Fruit fly (Drosophila melanogaster): ENCODE data around the gene CG33644.

CG33644 gene

DNA sequence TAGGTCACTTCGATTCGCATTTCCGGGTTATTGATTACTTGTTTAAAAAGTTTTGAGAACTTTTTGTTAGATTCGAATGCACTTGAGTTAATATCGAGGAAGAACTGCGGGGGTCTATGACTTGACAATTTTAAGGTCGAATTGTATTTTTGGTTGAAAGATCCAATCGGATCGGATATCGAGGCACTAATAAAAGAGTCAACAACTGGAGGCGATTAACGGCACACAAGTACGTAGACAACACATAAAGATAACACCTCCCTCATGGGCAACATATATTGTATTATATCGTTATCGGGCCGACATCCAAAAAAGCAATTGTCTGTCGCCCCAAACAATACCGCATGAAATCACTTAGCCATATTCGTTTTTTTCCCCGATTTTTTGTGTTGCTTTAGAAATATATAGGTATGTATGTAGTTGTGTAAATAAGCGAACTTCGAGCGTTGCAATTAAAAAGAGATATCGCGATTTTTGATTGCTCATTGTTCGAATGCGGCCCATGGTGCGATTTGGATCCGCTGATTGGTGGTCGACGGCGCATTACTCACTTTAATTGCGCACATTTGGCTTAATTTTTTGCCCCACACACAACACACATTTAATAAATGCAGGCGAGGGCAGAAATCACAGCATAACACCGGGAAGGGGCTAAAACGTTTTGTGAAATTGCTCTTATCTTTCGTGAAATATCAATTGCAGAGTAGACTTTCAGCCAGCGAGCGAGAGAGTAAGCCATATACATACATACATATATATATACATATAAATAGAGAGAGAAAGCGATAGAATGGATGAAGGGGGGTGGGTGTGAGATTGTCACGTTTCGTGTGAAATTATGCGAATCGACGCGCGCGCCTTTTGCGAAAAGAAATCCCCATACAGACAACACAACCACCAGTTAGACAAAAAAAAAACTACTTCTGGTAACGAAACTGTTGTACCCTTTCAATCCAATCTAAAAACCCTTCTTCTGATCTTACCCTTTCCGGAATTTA lies 20.7 kb upstream of the CG33644 start (continued):
- TF ChIP-seq Hey (tag; optimal IDR thresholded peaks at IDR 0.05) (no peak), CG17568 (GFP tag; optimal IDR thresholded peaks at IDR 0.05) (no peak), bab2 (GFP tag; optimal IDR thresholded peaks at IDR 0.05) (no peak), zf30C (GFP tag; optimal IDR thresholded peaks at IDR 0.05) (no peak), CG8765 (GFP tag; IDR thresholded peaks at IDR 0.05) (no peak), Max (GFP tag; optimal IDR thresholded peaks at IDR 0.05) (no peak), CG17328 (GFP tag; IDR thresholded peaks at IDR 0.05) (no peak), bigmax (GFP tag; optimal IDR thresholded peaks at IDR 0.05) (no peak), pan (optimal IDR thresholded peaks at IDR 0.05) (no peak), pan (GFP tag; optimal IDR thresholded peaks at IDR 0.05 in 1 of 2, IDR thresholded peaks at IDR 0.05 in 1 of 2) (no peak), hbn (GFP tag; IDR thresholded peaks at IDR 0.05; ENCODE audit: partially characterized antibody) (no peak), Ptx1 (GFP tag; IDR thresholded peaks at IDR 0.05) (no peak), vfl (GFP tag; optimal IDR thresholded peaks at IDR 0.05) (no peak), HLH3B (GFP tag; IDR thresholded peaks at IDR 0.05) (no peak), Fer3 (tag; optimal IDR thresholded peaks at IDR 0.05) (no peak), CG10321 (GFP tag; IDR thresholded peaks at IDR 0.05) (no peak), caup (GFP tag; optimal IDR thresholded peaks at IDR 0.05; ENCODE audit: severe bottlenecking) (peak; percentile 10), CG31388 (GFP tag; optimal IDR thresholded peaks at IDR 0.05) (no peak), hb (GFP tag; IDR thresholded peaks at IDR 0.05; ENCODE audit: partially characterized antibody) (no peak), zen (tag; optimal IDR thresholded peaks at IDR 0.05) (no peak), ro (GFP tag; IDR thresholded peaks at IDR 0.05) (no peak), Dip3 (GFP tag; optimal IDR thresholded peaks at IDR 0.05) (no peak), kni (GFP tag; optimal IDR thresholded peaks at IDR 0.05) (no peak), CG2116 (GFP tag; optimal IDR thresholded peaks at IDR 0.05) (no peak), CG18619 (GFP tag; optimal IDR thresholded peaks at IDR 0.05) (no peak), CG4404 (GFP tag; IDR thresholded peaks at IDR 0.05) (no peak), sens (GFP tag) (peak; percentile 58), CG11504 (tag; optimal IDR thresholded peaks at IDR 0.05) (no peak), grau (tag; optimal IDR thresholded peaks at IDR 0.05) (no peak), CG14441 (GFP tag; IDR thresholded peaks at IDR 0.05) (no peak), CG30020 (tag; optimal IDR thresholded peaks at IDR 0.05) (no peak), slp2 (GFP tag; optimal IDR thresholded peaks at IDR 0.05) (no peak), trh (GFP tag; optimal IDR thresholded peaks at IDR 0.05) (no peak), pfk (GFP tag; optimal IDR thresholded peaks at IDR 0.05) (no peak), eve (GFP tag; optimal IDR thresholded peaks at IDR 0.05) (peak in 1 of 2 experiments; percentile 14), mirr (GFP tag; optimal IDR thresholded peaks at IDR 0.05) (peak; percentile 87), Myb (GFP tag; optimal IDR thresholded peaks at IDR 0.05) (no peak), gfzf (GFP tag; optimal IDR thresholded peaks at IDR 0.05) (no peak), CG12236 (GFP tag; optimal IDR thresholded peaks at IDR 0.05) (no peak), ato (GFP tag; IDR thresholded peaks at IDR 0.05; ENCODE audit: partially characterized antibody) (no peak), CG7963 (GFP tag; IDR thresholded peaks at IDR 0.05; ENCODE audit: partially characterized antibody) (no peak), corto (GFP tag; optimal IDR thresholded peaks at IDR 0.05) (no peak), CG17186 (GFP tag; optimal IDR thresholded peaks at IDR 0.05) (no peak), nerfin-1 (tag; optimal IDR thresholded peaks at IDR 0.05) (peak; percentile 68), CG7271 (tag; optimal IDR thresholded peaks at IDR 0.05) (no peak), lov (optimal IDR thresholded peaks at IDR 0.05) (no peak), lov (GFP tag; IDR thresholded peaks at IDR 0.05) (no peak), Tbp (GFP tag; optimal IDR thresholded peaks at IDR 0.05) (no peak), CG10565 (GFP tag; optimal IDR thresholded peaks at IDR 0.05) (no peak)

Measured in whole organism, embryonic.